Worm (Caenorhabditis elegans) whole organism, early embryonic: ENCODE results near the gene far-7.

Experiments
- B0310.2 ChIP-seq: sonication (generic microtip); optimal IDR thresholded peaks from 2 replicates; lab custom pipeline; 2016; ENCODE audit warnings: mild to moderate bottlenecking, missing genetic modification characterization, missing compliant biosample characterization
- scrt-1 ChIP-seq: fragments of 200-800 bp; sonication (Bioruptor generic); IDR thresholded peaks from 2 replicates; pipeline ENCODE4 v1.3.6; 2022; ENCODE audit warnings: missing genetic modification characterization, missing compliant biosample characterization
- sea-1 ChIP-seq: fragments of 200-800 bp; sonication (Bioruptor generic); conservative IDR thresholded peaks from 2 replicates; pipeline ENCODE4 v1.3.6; 2022; ENCODE audit warnings: missing genetic modification characterization, missing compliant biosample characterization
- tbx-11 ChIP-seq: fragments of 200-800 bp; sonication (Bioruptor generic); IDR thresholded peaks from 2 replicates; pipeline ENCODE4 v1.3.6; 2022; ENCODE audit warnings: missing genetic modification characterization, missing compliant biosample characterization
- tbx-37 ChIP-seq: fragments of 200-800 bp; sonication (Bioruptor generic); conservative IDR thresholded peaks from 2 replicates; pipeline ENCODE4 v1.3.6; 2022; ENCODE audit warnings: missing genetic modification reagents, missing genetic modification characterization, missing compliant biosample characterization

far-7 gene

ce11 chrII:370394-370793, 50.8 kb downstream of the far-7 start:
- TF ChIP-seq tbx-37 = no peak
- TF ChIP-seq tbx-11 (GFP tag; lab: Robert Waterston, UW) = no peak
- no peak for TF ChIP-seq B0310.2 (tag; lab: Kevin White, UChicago)
- no peak for TF ChIP-seq sea-1
- TF ChIP-seq scrt-1 = no peak
